Fruit fly (Drosophila melanogaster) whole organism, adult: ENCODE results near the gene Rcd4.

Source experiments
- CG5204 ChIP-seq: fragments of 200-800 bp; sonication (Bioruptor generic); optimal IDR thresholded peaks from 2 replicates; lab custom pipeline; 2016; ENCODE audit warnings: missing biosample characterization, missing genetic modification characterization
- CG7045 ChIP-seq: fragments of 200-800 bp; sonication (Bioruptor generic); optimal IDR thresholded peaks from 2 replicates; lab custom pipeline; 2017; ENCODE audit warnings: missing biosample characterization, mild to moderate bottlenecking, missing genetic modification characterization
- CG7101 ChIP-seq: fragments of 200-800 bp; sonication (Bioruptor generic); optimal IDR thresholded peaks from 2 replicates; lab custom pipeline; 2018; ENCODE audit warnings: missing biosample characterization, mild to moderate bottlenecking, missing genetic modification characterization, moderate library complexity
- Clk ChIP-seq: fragments of 200-800 bp; sonication (Bioruptor generic); optimal IDR thresholded peaks from 2 replicates; lab custom pipeline; 2017; ENCODE audit warnings: missing biosample characterization, missing genetic modification characterization
- Crg-1 ChIP-seq: fragments of 200-800 bp; sonication (Bioruptor generic); optimal IDR thresholded peaks from 2 replicates; lab custom pipeline; 2016; ENCODE audit warnings: missing biosample characterization, missing genetic modification characterization
- kay ChIP-seq: fragments of 200-800 bp; sonication (Bioruptor generic); peaks from one replicate; lab custom pipeline; 2016; ENCODE audit warnings: missing biosample characterization, missing genetic modification characterization, borderline replicate concordance
- pad ChIP-seq: fragments of 200-800 bp; sonication (Bioruptor generic); optimal IDR thresholded peaks from 3 replicates; lab custom pipeline; 2017; ENCODE audit warnings: missing biosample characterization, missing genetic modification characterization, mild to moderate bottlenecking, moderate library complexity, missing genetic modification reagents

dm6 chr2L:8385849-8386248 lies 3.2 kb downstream of the Rcd4 start:
- TF ChIP-seq pad (no peak), Crg-1 (GFP tag; lab: Kevin White, UChicago) (no peak), Clk (GFP tag; lab: Kevin White, UChicago) (no peak), kay (GFP tag; lab: Kevin White, UChicago) (no peak), CG7101 (tag; lab: Kevin White, UChicago) (no peak), CG5204 (GFP tag; lab: Kevin White, UChicago) (no peak), CG7045 (GFP tag; lab: Kevin White, UChicago) (no peak)
